Worm (Caenorhabditis elegans) whole organism, L1 larva: ENCODE results near the gene arc-1.
A peak's percentile ranks its signal among the peaks of the same experiment; 100 is the strongest.

Experiments
- blmp-1 ChIP-seq: fragments of 150-350 bp; optimal IDR thresholded peaks from 2 replicates; lab custom pipeline; 2014; ENCODE audit warnings: missing biosample characterization, missing genetic modification characterization
- mef-2 ChIP-seq: fragments of 150-350 bp; optimal IDR thresholded peaks from 2 replicates; lab custom pipeline; 2014; ENCODE audit warnings: missing biosample characterization, missing genetic modification characterization

arc-1 gene

DNA sequence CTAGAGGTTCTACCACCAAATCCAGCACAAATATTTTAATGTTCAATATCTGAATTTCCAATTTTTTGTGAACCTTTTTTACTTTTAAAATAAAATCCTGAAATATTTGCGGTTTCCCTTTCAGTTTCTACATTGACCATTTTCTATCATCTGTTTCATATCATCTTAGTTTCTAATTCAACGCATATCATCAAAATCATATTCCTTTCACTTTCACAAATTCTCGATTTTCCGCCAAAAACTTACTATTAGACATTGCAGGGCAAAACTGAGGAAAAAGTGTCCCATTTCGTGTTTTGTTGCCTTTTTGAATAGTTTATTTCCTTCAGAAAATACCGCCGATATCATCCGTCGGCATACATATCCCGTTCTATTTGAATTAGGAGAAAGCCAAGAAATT, 50.3 kb downstream of the arc-1 start:
- TF ChIP-seq blmp-1 (tag; lab: Kevin White, UChicago), result peak; percentile 84
- TF ChIP-seq mef-2, result no peak
